Worm (Caenorhabditis elegans): ENCODE results near the gene C27A7.5.

C27A7.5 gene

DNA sequence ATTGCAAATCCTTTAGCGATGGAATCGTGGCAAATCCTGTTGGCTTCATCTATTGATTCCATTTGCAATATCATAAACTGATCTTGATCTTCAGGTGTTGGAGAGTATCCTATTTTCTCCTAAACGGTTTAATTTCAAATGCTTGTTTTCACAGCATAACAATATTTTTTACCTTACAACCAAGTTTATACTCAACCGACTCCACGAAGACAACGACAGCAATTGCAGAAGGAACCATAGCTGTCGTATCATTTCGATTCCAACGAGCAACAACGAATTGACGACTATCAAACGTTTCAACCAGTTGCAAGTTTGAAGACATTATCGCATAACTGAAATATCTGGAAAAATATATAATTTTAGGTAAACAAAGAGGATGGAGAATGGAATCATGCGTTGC is 21.7 kb upstream of the C27A7.5 start, which contains the start of gene usip-1:
usip-1 (minus strand) TSS at position 341 of the 400 bp plus-strand sequence.
- TF ChIP-seq unc-62 (GFP tag; optimal IDR thresholded peaks at IDR 0.05 in 1 of 2) (peak in 1 of 2 experiments; percentile 96), unc-62 (tag; optimal IDR thresholded peaks at IDR 0.05) (no peak), lim-7 (GFP tag; IDR thresholded peaks at IDR 0.05) (no peak)

ce11 chrV:12181310-12181709 is 19.2 kb upstream of the C27A7.5 start, which contains the start of gene elpc-3:
TSS of gene elpc-3 (minus strand) at chrV:12181410.
- TF ChIP-seq fkh-10 (GFP tag; optimal IDR thresholded peaks at IDR 0.05) (no peak), lin-15B (tag; optimal IDR thresholded peaks at IDR 0.05) (no peak), zag-1 (tag; optimal IDR thresholded peaks at IDR 0.05) (no peak)

DNA sequence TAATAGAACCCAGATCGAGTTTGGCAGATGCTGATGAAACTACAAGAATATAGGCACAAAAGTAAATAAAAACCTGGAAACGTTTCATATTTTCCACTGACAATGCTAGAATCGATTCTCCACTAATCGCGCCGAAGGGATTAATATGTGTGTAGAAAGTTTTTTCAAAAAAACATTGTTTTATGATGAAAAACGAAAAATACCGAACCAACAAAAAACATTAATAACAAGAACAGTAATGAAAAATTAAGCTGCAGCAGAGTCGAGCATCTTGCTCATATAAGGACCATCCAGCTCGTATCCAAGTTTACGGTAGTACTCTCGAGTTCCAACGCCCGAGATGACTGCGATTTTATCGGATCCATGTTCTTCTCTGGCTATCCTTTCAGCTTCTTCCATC is 17.2 kb upstream of the C27A7.5 start, which contains the start of gene clec-224:
clec-224 (minus strand) TSS at position 101 of the 400 bp plus-strand sequence.
- TF ChIP-seq saeg-2 (GFP tag; IDR thresholded peaks at IDR 0.05) (no peak), nhr-76 (tag; optimal IDR thresholded peaks at IDR 0.05) (no peak), ceh-20 (GFP tag; IDR thresholded peaks at IDR 0.05) (no peak), T26A8.4 (GFP tag; IDR thresholded peaks at IDR 0.05) (no peak), unc-62 (GFP tag; optimal IDR thresholded peaks at IDR 0.05 in 1 of 2) (peak in 1 of 2 experiments; percentile 47), unc-62 (tag; optimal IDR thresholded peaks at IDR 0.05) (no peak), ceh-62 (tag; optimal IDR thresholded peaks at IDR 0.05) (no peak), lir-3 (tag; optimal IDR thresholded peaks at IDR 0.05) (no peak), arid-1 (GFP tag; conservative IDR thresholded peaks at IDR 0.05) (no peak)

ce11 chrV:12170114-12170513 is 8.0 kb upstream of the C27A7.5 start, which contains the start of gene ZK863.1:
TSS of gene ZK863.1 (minus strand) at chrV:12170214.
- TF ChIP-seq aha-1 (tag): no peak

DNA sequence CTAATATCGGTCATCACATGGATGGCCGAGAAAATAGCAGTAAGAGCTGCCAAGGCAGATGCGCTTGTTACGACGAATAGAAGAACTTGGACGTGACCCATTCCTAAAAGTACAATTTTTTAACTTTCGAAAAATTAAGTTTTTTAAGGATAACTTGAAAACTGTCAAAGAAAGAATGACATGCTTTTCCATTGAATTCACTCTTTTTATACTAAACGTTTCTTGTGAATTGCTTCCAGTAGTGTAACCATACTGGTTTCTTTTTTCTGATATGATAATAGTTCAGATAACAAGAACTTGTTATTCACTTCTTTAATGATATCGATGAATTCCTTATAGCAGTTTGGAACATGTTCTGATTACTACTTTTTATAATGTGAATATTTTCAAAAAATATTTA is 5.5 kb upstream of the C27A7.5 start, which contains the start of gene col-37:
col-37 (minus strand) TSS at position 101 of the 400 bp plus-strand sequence.
- peak in 1 of 2 experiments; percentile 16 for TF ChIP-seq mdl-1 (tag; optimal IDR thresholded peaks at IDR 0.05)
- TF ChIP-seq lin-39 (tag; optimal IDR thresholded peaks at IDR 0.05): no peak

ce11 chrV:12167031-12167430 is 4.9 kb upstream of the C27A7.5 start:
- peak; percentile 97 for TF ChIP-seq set-16 (GFP tag; IDR thresholded peaks at IDR 0.05)
- TF ChIP-seq nhr-237 (tag; optimal IDR thresholded peaks at IDR 0.05): no peak
- TF ChIP-seq aly-2 (tag; optimal IDR thresholded peaks at IDR 0.05): no peak
- no peak for TF ChIP-seq egl-43 (GFP tag; IDR thresholded peaks at IDR 0.05)

ce11 chrV:12162906-12163305 is 786 bp upstream of the C27A7.5 start, which contains the start of gene srj-4:
TSS of gene srj-4 (plus strand) at chrV:12163206.
- TF ChIP-seq mdt-29 (GFP tag; IDR thresholded peaks at IDR 0.05) (no peak), nhr-25 (tag; optimal IDR thresholded peaks at IDR 0.05; ENCODE audit: borderline replicate concordance, insufficient read depth) (no peak), madf-5 (GFP tag; IDR thresholded peaks at IDR 0.05) (no peak), lin-29 (GFP tag; IDR thresholded peaks at IDR 0.05) (no peak), aha-1 (tag) (no peak), nhr-11 (tag; optimal IDR thresholded peaks at IDR 0.05) (no peak), unc-62 (GFP tag; optimal IDR thresholded peaks at IDR 0.05 in 1 of 2) (no peak), unc-62 (tag; optimal IDR thresholded peaks at IDR 0.05) (no peak), daf-12 (tag; optimal IDR thresholded peaks at IDR 0.05) (no peak), zip-2 (tag; optimal IDR thresholded peaks at IDR 0.05) (no peak), T20F7.1 (GFP tag; optimal IDR thresholded peaks at IDR 0.05) (no peak), unc-130 (GFP tag; optimal IDR thresholded peaks at IDR 0.05) (no peak), ceh-28 (tag; optimal IDR thresholded peaks at IDR 0.05) (no peak), zag-1 (tag; optimal IDR thresholded peaks at IDR 0.05) (no peak), gei-8 (GFP tag; optimal IDR thresholded peaks at IDR 0.05) (no peak)

All from whole organism, L4 larva.